Worm (Caenorhabditis elegans): ENCODE measurements around the gene lonp-2.

Gene lonp-2

DNA sequence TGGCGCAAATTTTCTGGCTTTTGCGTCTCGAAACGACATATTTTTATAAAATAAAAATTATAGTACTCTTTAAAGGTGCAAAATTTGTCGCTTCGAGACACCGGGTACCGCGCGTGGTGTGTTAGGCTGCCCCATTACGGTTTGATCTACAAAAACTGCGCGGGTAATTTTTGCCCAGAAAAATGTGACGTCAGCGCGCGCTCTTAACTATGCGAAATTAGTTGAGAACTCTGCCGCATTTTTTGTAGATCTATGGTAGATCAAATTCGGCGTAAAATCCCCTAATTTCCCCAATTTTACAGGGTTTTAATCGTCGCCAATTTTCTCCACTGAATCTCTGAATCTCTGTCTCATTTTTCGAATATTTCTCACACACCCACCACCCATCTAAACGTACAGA, 52.9 kb downstream of the lonp-2 start, which contains the start of gene Y75B8A.8:
Gene Y75B8A.8 (plus strand): TSS at position 301 of the 400 bp plus-strand sequence.
- no peak for TF ChIP-seq ces-1 (GFP tag; optimal IDR thresholded peaks at IDR 0.05)
- no peak for TF ChIP-seq C04F5.9 (tag; optimal IDR thresholded peaks at IDR 0.05)
- no peak for TF ChIP-seq elt-3 (tag; optimal IDR thresholded peaks at IDR 0.05)
- no peak for TF ChIP-seq isw-1 (GFP tag; IDR thresholded peaks at IDR 0.05)
- TF ChIP-seq snu-23 (GFP tag; optimal IDR thresholded peaks at IDR 0.05), result no peak
- no peak for TF ChIP-seq swsn-7 (tag; optimal IDR thresholded peaks at IDR 0.05)

DNA sequence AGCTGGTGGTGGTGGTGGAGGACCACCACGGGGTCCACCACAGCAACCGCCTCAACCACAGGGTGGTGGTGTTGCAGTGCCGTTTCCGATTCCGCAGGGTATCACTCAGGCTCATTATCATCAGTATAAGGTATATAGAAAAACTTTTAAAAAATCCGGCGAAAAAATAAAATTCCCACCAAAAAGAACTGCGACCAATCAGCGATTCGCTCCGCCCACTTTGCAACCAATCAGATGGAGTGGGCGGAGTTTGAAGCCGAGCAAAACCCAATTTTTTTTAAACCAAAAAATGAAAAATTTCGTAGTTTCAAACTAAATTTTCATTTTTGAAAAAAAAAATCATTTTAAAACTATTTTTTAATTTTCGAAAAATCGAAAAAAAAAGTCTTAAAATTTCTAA, 53.4 kb downstream of the lonp-2 start:
- TF ChIP-seq ceh-90 (tag; optimal IDR thresholded peaks at IDR 0.05) (no peak), nhr-71 (tag; optimal IDR thresholded peaks at IDR 0.05) (no peak), lin-39 (tag; optimal IDR thresholded peaks at IDR 0.05) (no peak), egl-27 (tag; optimal IDR thresholded peaks at IDR 0.05) (no peak), C34B4.2 (tag; optimal IDR thresholded peaks at IDR 0.05) (no peak), hpl-2 (GFP tag; optimal IDR thresholded peaks at IDR 0.05) (no peak), mdl-1 (tag; optimal IDR thresholded peaks at IDR 0.05) (no peak), egl-13 (tag; optimal IDR thresholded peaks at IDR 0.05) (no peak), efl-3 (GFP tag; optimal IDR thresholded peaks at IDR 0.05) (no peak), snu-23 (GFP tag; optimal IDR thresholded peaks at IDR 0.05) (no peak), nhr-77 (tag; optimal IDR thresholded peaks at IDR 0.05) (no peak), lin-15B (tag; optimal IDR thresholded peaks at IDR 0.05) (no peak), unc-98 (GFP tag; IDR thresholded peaks at IDR 0.05) (no peak), snpc-4 (tag; optimal IDR thresholded peaks at IDR 0.05) (no peak), nhr-84 (tag; optimal IDR thresholded peaks at IDR 0.05) (no peak), lin-13 (GFP tag; optimal IDR thresholded peaks at IDR 0.05) (no peak), swsn-7 (tag; optimal IDR thresholded peaks at IDR 0.05) (no peak), isw-1 (GFP tag; IDR thresholded peaks at IDR 0.05) (no peak)
